Worm (Caenorhabditis elegans) whole organism, L1 larva: ENCODE data around the gene srg-1.

Experiments
- C04F5.9 ChIP-seq: sonication (generic microtip); optimal IDR thresholded peaks from 2 replicates; lab custom pipeline; 2016; ENCODE audit warnings: missing genetic modification characterization, missing compliant biosample characterization
- C34B4.2 ChIP-seq: sonication (generic microtip); optimal IDR thresholded peaks from 2 replicates; lab custom pipeline; 2017; ENCODE audit warnings: mild to moderate bottlenecking, missing genetic modification characterization, missing compliant biosample characterization
- Y116A8C.19 ChIP-seq: sonication (generic microtip); optimal IDR thresholded peaks from 2 replicates; lab custom pipeline; 2016; ENCODE audit warnings: missing compliant biosample characterization, missing genetic modification characterization, borderline replicate concordance
- aha-1 ChIP-seq: fragments of 150-350 bp; optimal IDR thresholded peaks from 2 replicates; lab custom pipeline; 2014; ENCODE audit warnings: missing biosample characterization, missing genetic modification characterization
- alr-1 ChIP-seq: fragments of 200-800 bp; sonication (Bioruptor generic); optimal IDR thresholded peaks from 2 replicates; lab custom pipeline; 2018; ENCODE audit warnings: borderline replicate concordance, mild to moderate bottlenecking, missing genetic modification characterization, missing compliant biosample characterization
- blmp-1 ChIP-seq: fragments of 150-350 bp; optimal IDR thresholded peaks from 2 replicates; lab custom pipeline; 2014; ENCODE audit warnings: missing biosample characterization, missing genetic modification characterization
- ceh-8 ChIP-seq: fragments of 200-800 bp; sonication (Bioruptor generic); optimal IDR thresholded peaks from 2 replicates; lab custom pipeline; 2018; ENCODE audit warnings: mild to moderate bottlenecking, missing genetic modification characterization, moderate library complexity, missing compliant biosample characterization
- ceh-82 ChIP-seq, 3 experiments: fragments of 150-350 bp in 1 of 3; sonication (generic microtip) in 2 of 3; optimal IDR thresholded peaks; 2 replicates each; lab custom pipeline; 2014 to 2017; ENCODE audit warnings: missing biosample characterization in 3 of 3, missing genetic modification characterization in 3 of 3
- ceh-88 ChIP-seq: fragments of 200-800 bp; sonication (Bioruptor generic); IDR thresholded peaks from 2 replicates; pipeline ENCODE4 v1.3.6; 2022; ENCODE audit warnings: missing genetic modification characterization, missing compliant biosample characterization
- ces-1 ChIP-seq: fragments of 150-350 bp; optimal IDR thresholded peaks from 2 replicates; lab custom pipeline; 2014; ENCODE audit warnings: missing biosample characterization, missing genetic modification reagents, missing genetic modification characterization
- efl-3 ChIP-seq: fragments of 200-800 bp; sonication (Bioruptor generic); optimal IDR thresholded peaks from 2 replicates; lab custom pipeline; 2018; ENCODE audit warnings: mild to moderate bottlenecking, missing genetic modification characterization, missing compliant biosample characterization
- egl-13 ChIP-seq: sonication (generic microtip); optimal IDR thresholded peaks from 2 replicates; lab custom pipeline; 2016; ENCODE audit warnings: missing genotype, missing genetic modification reagents, missing genetic modification characterization, missing compliant biosample characterization
- egl-27 ChIP-seq, 2 experiments: fragments of 150-350 bp in 1 of 2; sonication (generic microtip); optimal IDR thresholded peaks; 3 replicates each; lab custom pipeline; 2017 to 2018; ENCODE audit warnings: missing biosample characterization in 2 of 2, missing genetic modification characterization in 2 of 2, missing genetic modification reagents in 2 of 2
- elt-3 ChIP-seq, 6 experiments: fragments of 150-350 bp in 1 of 6; sonication (generic microtip); optimal IDR thresholded peaks; 2 replicates each; lab custom pipeline; 2017 to 2018; ENCODE audit warnings: missing biosample characterization in 6 of 6, missing genetic modification characterization in 6 of 6, inconsistent platforms in 1 of 6
- ets-5 ChIP-seq: fragments of 200-800 bp; sonication (Bioruptor generic); IDR thresholded peaks from 2 replicates; pipeline ENCODE4 v1.3.6; 2022; ENCODE audit warnings: missing genetic modification characterization, missing compliant biosample characterization
- fkh-4 ChIP-seq: sonication (generic microtip); optimal IDR thresholded peaks from 2 replicates; lab custom pipeline; 2016; ENCODE audit warnings: missing compliant biosample characterization, missing genetic modification characterization, borderline replicate concordance
- fkh-8 ChIP-seq: sonication (generic microtip); optimal IDR thresholded peaks from 2 replicates; lab custom pipeline; 2016; ENCODE audit warnings: mild to moderate bottlenecking, missing genetic modification characterization, missing compliant biosample characterization
- fos-1 ChIP-seq: fragments of 150-350 bp; optimal IDR thresholded peaks from 2 replicates; lab custom pipeline; 2014; ENCODE audit warnings: missing biosample characterization, missing genetic modification characterization
- grh-1 ChIP-seq: fragments of 200-800 bp; sonication (Bioruptor generic); IDR thresholded peaks from 2 replicates; pipeline ENCODE4 v1.3.6; 2022; ENCODE audit warnings: missing genetic modification reagents, missing genetic modification characterization, missing compliant biosample characterization
- hlh-17 ChIP-seq: fragments of 200-800 bp; sonication (Bioruptor generic); optimal IDR thresholded peaks from 2 replicates; lab custom pipeline; 2018; ENCODE audit warnings: missing genetic modification characterization, mild to moderate bottlenecking, missing compliant biosample characterization, moderate library complexity, borderline replicate concordance
- hlh-4 ChIP-seq: sonication (generic microtip); optimal IDR thresholded peaks from 2 replicates; lab custom pipeline; 2016; ENCODE audit warnings: mild to moderate bottlenecking, missing genetic modification characterization, missing compliant biosample characterization
- hpl-2 ChIP-seq: fragments of 150-350 bp; optimal IDR thresholded peaks from 2 replicates; lab custom pipeline; 2014; ENCODE audit warnings: missing biosample characterization, missing genetic modification reagents, missing genetic modification characterization
- irx-1 ChIP-seq: sonication (generic microtip); optimal IDR thresholded peaks from 2 replicates; lab custom pipeline; 2016; ENCODE audit warnings: missing genetic modification characterization, missing compliant biosample characterization
- isw-1 ChIP-seq: fragments of 200-800 bp; sonication (Bioruptor generic); IDR thresholded peaks from 2 replicates; pipeline ENCODE4 v1.3.6; 2022; ENCODE audit warnings: missing genetic modification characterization, missing compliant biosample characterization
- lin-13 ChIP-seq: fragments of 150-350 bp; optimal IDR thresholded peaks from 2 replicates; lab custom pipeline; 2014; ENCODE audit warnings: missing biosample characterization, missing genetic modification reagents, missing genetic modification characterization
- lin-15B ChIP-seq: fragments of 150-350 bp; sonication (generic microtip); optimal IDR thresholded peaks from 3 replicates; lab custom pipeline; 2014; ENCODE audit warnings: missing biosample characterization, missing genetic modification characterization
- lin-35 ChIP-seq, 2 experiments: fragments of 150-350 bp; optimal IDR thresholded peaks; 2 replicates each; lab custom pipeline; 2014; ENCODE audit warnings: missing biosample characterization in 2 of 2, missing genetic modification characterization in 2 of 2, missing genetic modification reagents in 2 of 2
- lin-39 ChIP-seq: fragments of 150-350 bp; optimal IDR thresholded peaks from 2 replicates; lab custom pipeline; 2014; ENCODE audit warnings: missing biosample characterization, missing genetic modification reagents, missing genetic modification characterization
- lir-3 ChIP-seq: sonication (generic microtip); optimal IDR thresholded peaks from 2 replicates; lab custom pipeline; 2016; ENCODE audit warnings: mild to moderate bottlenecking, missing genetic modification characterization, moderate library complexity, missing compliant biosample characterization; ENCODE audit not compliant: poor library complexity
- mab-9 ChIP-seq: fragments of 200-800 bp; sonication (Bioruptor generic); IDR thresholded peaks from 2 replicates; pipeline ENCODE4 v1.3.6; 2022; ENCODE audit warnings: missing genetic modification reagents, missing genetic modification characterization, missing compliant biosample characterization
- mef-2 ChIP-seq: fragments of 150-350 bp; optimal IDR thresholded peaks from 2 replicates; lab custom pipeline; 2014; ENCODE audit warnings: missing biosample characterization, missing genetic modification characterization
- mep-1 ChIP-seq: fragments of 150-350 bp; optimal IDR thresholded peaks from 2 replicates; lab custom pipeline; 2014; ENCODE audit warnings: missing biosample characterization, missing genetic modification characterization
- nhr-11 ChIP-seq: fragments of 150-350 bp; optimal IDR thresholded peaks from 2 replicates; lab custom pipeline; 2014; ENCODE audit warnings: missing biosample characterization, missing genetic modification characterization
- nhr-20 ChIP-seq: sonication (generic microtip); optimal IDR thresholded peaks from 2 replicates; lab custom pipeline; 2016; ENCODE audit warnings: mild to moderate bottlenecking, missing genetic modification characterization, missing compliant biosample characterization
- nhr-237 ChIP-seq: fragments of 150-350 bp; optimal IDR thresholded peaks from 2 replicates; lab custom pipeline; 2014; ENCODE audit warnings: missing biosample characterization, missing genetic modification characterization
- nhr-28 ChIP-seq: fragments of 150-350 bp; optimal IDR thresholded peaks from 2 replicates; lab custom pipeline; 2014; ENCODE audit warnings: missing biosample characterization, missing genetic modification characterization
- nhr-47 ChIP-seq: sonication (generic microtip); optimal IDR thresholded peaks from 2 replicates; lab custom pipeline; 2016; ENCODE audit warnings: mild to moderate bottlenecking, missing genetic modification characterization, moderate library complexity, missing compliant biosample characterization
- nhr-71 ChIP-seq: sonication (generic microtip); optimal IDR thresholded peaks from 2 replicates; lab custom pipeline; 2016; ENCODE audit warnings: mild to moderate bottlenecking, missing genetic modification characterization, moderate library complexity, missing compliant biosample characterization
- nhr-84 ChIP-seq: sonication (generic microtip); optimal IDR thresholded peaks from 2 replicates; lab custom pipeline; 2017; ENCODE audit warnings: missing biosample characterization, missing genetic modification characterization
- pag-3 ChIP-seq: sonication (generic microtip); optimal IDR thresholded peaks from 2 replicates; lab custom pipeline; 2017; ENCODE audit warnings: missing genetic modification characterization, mild to moderate bottlenecking, missing compliant biosample characterization, antibody characterized with exemption, borderline replicate concordance; ENCODE audit not compliant: insufficient read depth
- pax-3 ChIP-seq: fragments of 200-800 bp; sonication (Bioruptor generic); optimal IDR thresholded peaks from 2 replicates; lab custom pipeline; 2018; ENCODE audit warnings: mild to moderate bottlenecking, missing genetic modification characterization, moderate library complexity, missing compliant biosample characterization
- pqm-1 ChIP-seq: sonication (generic microtip); optimal IDR thresholded peaks from 3 replicates; lab custom pipeline; 2017; ENCODE audit warnings: missing biosample characterization, missing genetic modification characterization
- skn-1 ChIP-seq: fragments of 150-350 bp; optimal IDR thresholded peaks from 2 replicates; lab custom pipeline; 2014; ENCODE audit warnings: missing biosample characterization, missing genetic modification characterization
- sox-4 ChIP-seq: sonication (generic microtip); optimal IDR thresholded peaks from 2 replicates; lab custom pipeline; 2016; ENCODE audit warnings: missing genetic modification characterization, missing compliant biosample characterization
- sptf-1 ChIP-seq: fragments of 150-350 bp; optimal IDR thresholded peaks from 2 replicates; lab custom pipeline; 2014; ENCODE audit warnings: missing biosample characterization, missing genetic modification characterization
- tlp-1 ChIP-seq: fragments of 150-350 bp; optimal IDR thresholded peaks from 2 replicates; lab custom pipeline; 2014; ENCODE audit warnings: missing biosample characterization, missing genetic modification characterization
- unc-130 ChIP-seq: fragments of 150-350 bp; optimal IDR thresholded peaks from 2 replicates; lab custom pipeline; 2017; ENCODE audit warnings: missing biosample characterization, missing genetic modification characterization, inconsistent platforms
- unc-62 ChIP-seq: fragments of 150-350 bp; optimal IDR thresholded peaks from 2 replicates; lab custom pipeline; 2014; ENCODE audit warnings: missing biosample characterization, missing genetic modification reagents, missing genetic modification characterization
- unc-98 ChIP-seq: fragments of 200-800 bp; sonication (Bioruptor generic); IDR thresholded peaks from 2 replicates; pipeline ENCODE4 v1.3.6; 2022; ENCODE audit warnings: missing genetic modification characterization, missing compliant biosample characterization
- zag-1 ChIP-seq: fragments of 150-350 bp; optimal IDR thresholded peaks from 2 replicates; lab custom pipeline; 2014; ENCODE audit warnings: missing biosample characterization, missing genetic modification characterization
- ztf-11 ChIP-seq, 2 experiments: sonication (generic microtip); optimal IDR thresholded peaks; 2 replicates each; lab custom pipeline; 2016 to 2017; ENCODE audit warnings: missing genetic modification characterization in 2 of 2, missing biosample characterization in 1 of 2, missing compliant biosample characterization in 1 of 2

srg-1 gene

DNA sequence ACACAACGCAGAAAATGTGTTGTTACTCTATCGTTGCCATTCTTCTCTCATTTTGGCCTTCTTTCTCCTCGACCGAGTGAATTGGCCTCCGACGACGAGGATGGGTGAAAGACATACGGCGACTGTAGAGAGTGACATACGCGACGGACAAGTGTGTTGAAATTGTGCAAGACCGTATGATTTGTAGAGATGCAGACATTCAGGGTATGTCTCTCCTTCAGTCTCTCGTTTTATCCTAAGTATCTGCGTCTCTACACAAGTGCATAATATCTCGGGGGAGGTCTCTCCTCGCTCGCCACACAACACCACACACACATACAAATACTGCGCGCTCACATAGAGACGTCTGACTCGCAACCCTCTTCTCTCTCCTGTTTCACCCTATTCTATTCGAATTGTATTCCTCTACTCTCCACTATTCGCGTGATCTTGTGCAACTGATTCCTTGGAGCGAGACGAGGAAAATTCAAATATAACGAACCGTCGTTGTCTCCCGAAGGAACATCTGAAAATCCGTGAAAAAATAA, 22.0 kb upstream of the srg-1 start, which contains the start of gene hmg-1.2 (continued):
- TF ChIP-seq zag-1 (tag; lab: Kevin White, UChicago) (no peak), aha-1 (tag; lab: Kevin White, UChicago) (no peak), nhr-47 (tag; lab: Kevin White, UChicago) (peak; percentile 83), fos-1 (tag; lab: Kevin White, UChicago) (peak; percentile 78), hpl-2 (GFP tag; lab: Kevin White, UChicago) (peak; percentile 68), nhr-11 (tag; lab: Kevin White, UChicago) (peak; percentile 57), hlh-4 (tag; lab: Kevin White, UChicago) (no peak), lin-13 (GFP tag; lab: Kevin White, UChicago) (peak; percentile 72), fkh-8 (peak; percentile 85), egl-13 (peak; percentile 30), C34B4.2 (tag; lab: Kevin White, UChicago) (no peak), unc-62 (GFP tag; lab: Kevin White, UChicago) (no peak), ces-1 (no peak), irx-1 (tag; lab: Kevin White, UChicago) (peak; percentile 75), grh-1 (GFP tag; lab: Robert Waterston, UW) (peak; percentile 22; the same call in 1 of the 2 replicates), tlp-1 (no peak), blmp-1 (tag; lab: Kevin White, UChicago) (peak; percentile 40), egl-27 (tag; optimal IDR thresholded peaks at IDR 0.05; lab: Kevin White, UChicago) (peak in 1 of 2 experiments; percentile 81), lin-15B (tag; lab: Kevin White, UChicago) (peak; percentile 25), mef-2 (tag; lab: Kevin White, UChicago) (peak; percentile 28), fkh-4 (tag; lab: Kevin White, UChicago) (peak; percentile 49), nhr-237 (tag; lab: Kevin White, UChicago) (no peak), elt-3 (tag; optimal IDR thresholded peaks at IDR 0.05; lab: Kevin White, UChicago) (peak in 3 of 6 experiments; percentile 8 to 52 (median 48)), lir-3 (tag; lab: Kevin White, UChicago) (peak; percentile 58), ets-5 (GFP tag; lab: Robert Waterston, UW) (no peak), skn-1 (tag; lab: Kevin White, UChicago) (no peak), efl-3 (GFP tag; lab: Kevin White, UChicago) (no peak), alr-1 (tag; lab: Kevin White, UChicago) (no peak), lin-39 (tag; lab: Kevin White, UChicago) (no peak), ceh-82 (tag; optimal IDR thresholded peaks at IDR 0.05; lab: Kevin White, UChicago) (peak; percentile 50 to 84 (median 62)), Y116A8C.19 (tag; lab: Kevin White, UChicago) (no peak), ztf-11 (tag; optimal IDR thresholded peaks at IDR 0.05; lab: Kevin White, UChicago) (peak in 1 of 2 experiments; percentile 52), sox-4 (no peak), unc-130 (peak; percentile 66), sptf-1 (no peak), pax-3 (peak; percentile 10), hlh-17 (no peak), mab-9 (GFP tag; lab: Robert Waterston, UW) (0 out of 2 replicates have a peak, but pooled peaks have one; percentile 47), nhr-84 (tag; lab: Kevin White, UChicago) (no peak), ceh-8 (peak; percentile 66), nhr-71 (tag; lab: Kevin White, UChicago) (peak; percentile 94), pag-3 (tag; lab: Kevin White, UChicago) (no peak), C04F5.9 (tag; lab: Kevin White, UChicago) (no peak), unc-98 (no peak), ceh-88 (peak; percentile 71; the same call in 1 of the 2 replicates), pqm-1 (tag; lab: Kevin White, UChicago) (no peak), lin-35 (GFP tag; optimal IDR thresholded peaks at IDR 0.05; lab: Kevin White, UChicago) (peak; percentile 74 to 79), nhr-20 (peak; percentile 90), isw-1 (GFP tag; lab: Robert Waterston, UW) (peak; percentile 63), mep-1 (peak; percentile 58), nhr-28 (tag; lab: Kevin White, UChicago) (no peak)
